Worm (Caenorhabditis elegans) whole organism, L2 larva: ENCODE results near the gene sec-16A.1.

Source experiments
- egl-27 ChIP-seq: sonication (generic microtip); optimal IDR thresholded peaks from 3 replicates; lab custom pipeline; 2017; ENCODE audit warnings: missing biosample characterization, missing genetic modification reagents, missing genetic modification characterization
- skn-1 ChIP-seq: sonication (generic microtip); optimal IDR thresholded peaks from 2 replicates; lab custom pipeline; 2017; ENCODE audit warnings: missing biosample characterization, missing genetic modification characterization

ce11 chrIII:9138601-9139000, 13.0 kb downstream of the sec-16A.1 start, which contains the start of gene ZK512.7:
- TF ChIP-seq skn-1 (tag; lab: Kevin White, UChicago) (no peak), egl-27 (tag; lab: Kevin White, UChicago) (no peak)
